Worm (Caenorhabditis elegans) whole organism, L3 larva: Measurements from ENCODE around the gene C01B9.4.

ENCODE experiments used
- R02D3.7 ChIP-seq: fragments of 150-350 bp; optimal IDR thresholded peaks from 2 replicates; lab custom pipeline; 2014; ENCODE audit warnings: missing biosample characterization, missing genetic modification characterization
- ZK546.5 ChIP-seq: sonication (generic microtip); optimal IDR thresholded peaks from 2 replicates; lab custom pipeline; 2017; ENCODE audit warnings: missing biosample characterization, missing genetic modification characterization
- aly-2 ChIP-seq: fragments of 150-350 bp; optimal IDR thresholded peaks from 2 replicates; lab custom pipeline; 2014; ENCODE audit warnings: missing biosample characterization, missing genetic modification characterization
- ama-1 ChIP-seq: fragments of 150-350 bp; optimal IDR thresholded peaks from 2 replicates; lab custom pipeline; 2018
- ceh-16 ChIP-seq: sonication (generic microtip); optimal IDR thresholded peaks from 2 replicates; lab custom pipeline; 2017; ENCODE audit warnings: missing biosample characterization, missing genetic modification characterization
- ceh-28 ChIP-seq: fragments of 150-350 bp; optimal IDR thresholded peaks from 2 replicates; lab custom pipeline; 2014; ENCODE audit warnings: missing biosample characterization, missing genetic modification reagents, missing genetic modification characterization
- ceh-82 ChIP-seq: fragments of 150-350 bp; optimal IDR thresholded peaks from 2 replicates; lab custom pipeline; 2014; ENCODE audit warnings: missing biosample characterization, missing genetic modification characterization
- ceh-9 ChIP-seq: sonication (generic microtip); optimal IDR thresholded peaks from 2 replicates; lab custom pipeline; 2018; ENCODE audit warnings: missing biosample characterization, missing genetic modification characterization
- daf-12 ChIP-seq: fragments of 150-350 bp; optimal IDR thresholded peaks from 2 replicates; lab custom pipeline; 2014; ENCODE audit warnings: missing biosample characterization, missing genetic modification reagents, missing genetic modification characterization
- egl-27 ChIP-seq: sonication (generic microtip); optimal IDR thresholded peaks from 4 replicates; lab custom pipeline; 2017; ENCODE audit warnings: missing biosample characterization, missing genetic modification reagents, missing genetic modification characterization
- elt-1 ChIP-seq: fragments of 150-350 bp; optimal IDR thresholded peaks from 2 replicates; lab custom pipeline; 2014; ENCODE audit warnings: missing biosample characterization, missing genetic modification characterization
- elt-2 ChIP-seq: sonication (generic microtip); optimal IDR thresholded peaks from 2 replicates; lab custom pipeline; 2016; ENCODE audit warnings: missing genetic modification reagents, mild to moderate bottlenecking, missing genetic modification characterization, missing compliant biosample characterization
- elt-3 ChIP-seq, 3 experiments: fragments of 150-350 bp in 1 of 3; sonication (generic microtip) in 2 of 3; optimal IDR thresholded peaks; 2 replicates in 2 of 3; 4 replicates in 1 of 3; lab custom pipeline; 2014 to 2017; ENCODE audit warnings: missing biosample characterization in 3 of 3, missing genetic modification characterization in 3 of 3
- eor-1 ChIP-seq, 2 experiments: fragments of 150-350 bp; optimal IDR thresholded peaks; 2 replicates each; lab custom pipeline; 2014 to 2018; ENCODE audit warnings: missing biosample characterization in 2 of 2, missing genetic modification characterization in 2 of 2
- fkh-2 ChIP-seq: fragments of 150-350 bp; optimal IDR thresholded peaks from 2 replicates; lab custom pipeline; 2014; ENCODE audit warnings: missing biosample characterization, missing genetic modification reagents, missing genetic modification characterization
- fos-1 ChIP-seq: fragments of 150-350 bp; optimal IDR thresholded peaks from 2 replicates; lab custom pipeline; 2014; ENCODE audit warnings: missing biosample characterization, missing genetic modification characterization
- hmg-11 ChIP-seq: sonication (generic microtip); optimal IDR thresholded peaks from 2 replicates; lab custom pipeline; 2016; ENCODE audit warnings: missing genetic modification characterization, missing compliant biosample characterization
- jun-1 ChIP-seq: fragments of 150-350 bp; optimal IDR thresholded peaks from 2 replicates; lab custom pipeline; 2014; ENCODE audit warnings: missing biosample characterization, missing genetic modification reagents, missing genetic modification characterization
- lin-15B ChIP-seq: fragments of 150-350 bp; optimal IDR thresholded peaks from 2 replicates; lab custom pipeline; 2014; ENCODE audit warnings: missing biosample characterization, missing genetic modification characterization
- mml-1 ChIP-seq: fragments of 150-350 bp; sonication (generic microtip); optimal IDR thresholded peaks from 3 replicates; lab custom pipeline; 2014; ENCODE audit warnings: missing biosample characterization, missing genetic modification characterization
- nfya-1 ChIP-seq: sonication (generic microtip); optimal IDR thresholded peaks from 2 replicates; lab custom pipeline; 2017; ENCODE audit warnings: missing genetic modification characterization, mild to moderate bottlenecking, missing compliant biosample characterization, antibody characterized with exemption, moderate library complexity; ENCODE audit not compliant: insufficient read depth
- nhr-11 ChIP-seq: fragments of 150-350 bp; optimal IDR thresholded peaks from 2 replicates; lab custom pipeline; 2014; ENCODE audit warnings: missing biosample characterization, missing genetic modification characterization
- nhr-12 ChIP-seq: fragments of 150-350 bp; optimal IDR thresholded peaks from 2 replicates; lab custom pipeline; 2014; ENCODE audit warnings: missing biosample characterization, missing genetic modification characterization
- nhr-23 ChIP-seq: fragments of 150-350 bp; optimal IDR thresholded peaks from 2 replicates; lab custom pipeline; 2014; ENCODE audit warnings: missing biosample characterization, missing genetic modification reagents, missing genetic modification characterization
- nhr-25 ChIP-seq: sonication (generic microtip); optimal IDR thresholded peaks from 2 replicates; lab custom pipeline; 2017; ENCODE audit warnings: missing biosample characterization, missing genetic modification characterization
- nhr-28 ChIP-seq: fragments of 150-350 bp; optimal IDR thresholded peaks from 2 replicates; lab custom pipeline; 2014; ENCODE audit warnings: missing biosample characterization, missing genetic modification characterization
- nhr-43 ChIP-seq: sonication (generic microtip); optimal IDR thresholded peaks from 2 replicates; lab custom pipeline; 2016; ENCODE audit warnings: mild to moderate bottlenecking, missing genetic modification characterization, missing compliant biosample characterization; ENCODE audit not compliant: poor library complexity, severe bottlenecking
- nhr-76 ChIP-seq: fragments of 150-350 bp; sonication (generic microtip); optimal IDR thresholded peaks from 5 replicates; lab custom pipeline; 2014; ENCODE audit warnings: missing biosample characterization, missing genetic modification characterization
- nhr-77 ChIP-seq: fragments of 150-350 bp; optimal IDR thresholded peaks from 2 replicates; lab custom pipeline; 2014; ENCODE audit warnings: missing biosample characterization, missing genetic modification characterization
- pha-4 ChIP-seq: fragments of 150-350 bp; optimal IDR thresholded peaks from 2 replicates; lab custom pipeline; 2014; ENCODE audit warnings: missing biosample characterization, missing genetic modification reagents, missing genetic modification characterization
- pqm-1 ChIP-seq: fragments of 150-350 bp; optimal IDR thresholded peaks from 2 replicates; lab custom pipeline; 2017; ENCODE audit warnings: missing biosample characterization, missing genetic modification characterization, inconsistent platforms
- snpc-4 ChIP-seq: fragments of 150-350 bp; optimal IDR thresholded peaks from 2 replicates; lab custom pipeline; 2014; ENCODE audit warnings: missing biosample characterization, missing genetic modification characterization
- tbx-2 ChIP-seq: sonication (generic microtip); optimal IDR thresholded peaks from 2 replicates; lab custom pipeline; 2016; ENCODE audit warnings: mild to moderate bottlenecking, missing genetic modification characterization, missing compliant biosample characterization
- unc-39 ChIP-seq: sonication (generic microtip); optimal IDR thresholded peaks from 4 replicates; lab custom pipeline; 2017; ENCODE audit warnings: missing biosample characterization, missing genetic modification characterization
- unc-62 ChIP-seq: fragments of 150-350 bp; sonication (generic microtip); optimal IDR thresholded peaks from 4 replicates; lab custom pipeline; 2014; ENCODE audit warnings: missing biosample characterization, missing genetic modification reagents, missing genetic modification characterization
- zag-1 ChIP-seq: fragments of 150-350 bp; optimal IDR thresholded peaks from 2 replicates; lab custom pipeline; 2014; ENCODE audit warnings: missing biosample characterization, missing genetic modification characterization

The C01B9.4 gene

DNA sequence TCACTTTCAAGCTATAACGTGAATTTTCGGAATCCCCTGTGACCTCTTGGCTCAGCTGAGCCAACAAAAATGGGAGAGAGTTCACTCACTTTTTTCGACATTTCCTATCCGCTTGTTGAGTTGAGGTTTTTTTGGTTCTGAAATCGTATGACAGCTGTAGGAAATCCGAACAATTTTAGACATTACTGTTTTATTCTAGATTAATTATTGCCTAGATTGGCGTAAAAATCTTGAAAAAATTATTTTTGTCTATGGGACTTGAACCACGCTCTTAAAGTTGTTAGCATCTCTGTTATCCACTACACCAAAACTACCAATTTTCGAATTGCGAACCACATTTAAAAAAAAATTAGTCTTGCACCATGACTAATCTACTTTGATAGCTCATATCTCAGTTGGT lies at the start of gene C01B9.4:
C01B9.4 (minus strand) TSS at position 101 of the 400 bp plus-strand sequence.
- TF ChIP-seq unc-62: no peak
- no peak for TF ChIP-seq nhr-77
- no peak for TF ChIP-seq egl-27
- TF ChIP-seq lin-15B (tag; lab: Kevin White, UChicago): no peak
- TF ChIP-seq, all 47 proteins: peak for 0

DNA sequence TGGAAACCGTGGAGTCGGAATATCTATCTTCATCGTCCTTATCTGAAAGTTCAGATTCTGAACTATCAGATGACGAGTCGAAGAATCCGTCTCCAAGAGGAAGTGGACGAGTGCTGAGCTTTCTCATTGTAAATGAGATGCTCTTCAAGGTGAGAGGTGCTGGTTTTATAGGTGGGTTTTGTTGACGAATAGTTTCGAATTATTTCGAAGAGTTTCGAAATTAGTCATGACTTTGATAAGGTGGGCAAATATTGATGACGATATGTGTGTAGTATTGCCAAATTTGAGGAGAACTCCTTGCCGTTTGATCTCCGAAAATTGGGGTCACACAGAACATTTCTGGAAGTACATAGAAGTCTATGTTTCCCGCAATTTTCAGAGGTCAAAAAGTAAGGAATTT lies 49.7 kb upstream of the C01B9.4 start, which contains the start of gene F08G2.5:
F08G2.5 (minus strand) TSS at position 127 of the 400 bp plus-strand sequence.
- TF ChIP-seq pha-4 (tag; lab: Kevin White, UChicago): peak; percentile 2
- TF ChIP-seq pqm-1 (tag; lab: Kevin White, UChicago): peak; percentile 42
- TF ChIP-seq nhr-28: no peak
- TF ChIP-seq, all 47 proteins: peak for 2

DNA sequence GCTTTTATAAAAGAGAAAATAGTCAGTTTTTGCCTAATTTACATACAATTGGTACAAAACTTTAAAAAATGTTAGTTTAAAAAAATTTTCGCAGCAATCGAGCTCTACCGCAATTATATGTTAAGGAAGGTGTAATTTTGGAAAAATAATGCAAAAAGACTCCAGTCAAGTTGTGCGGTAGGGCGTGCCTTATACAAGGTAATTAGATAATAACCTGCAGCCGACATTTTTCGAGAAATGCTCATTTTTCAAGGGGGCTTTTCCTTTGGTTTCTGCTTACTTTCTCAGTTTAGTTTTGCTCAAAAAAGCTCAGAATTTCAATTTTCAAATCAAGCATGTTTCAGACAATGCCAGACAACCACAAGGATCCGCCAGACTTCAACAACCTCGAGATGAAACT lies 46.5 kb upstream of the C01B9.4 start, which contains the start of gene F08G2.4:
F08G2.4 (plus strand) TSS at position 348 of the 400 bp plus-strand sequence.
- TF ChIP-seq nhr-28 (no peak), pha-4 (tag; lab: Kevin White, UChicago) (no peak), unc-62 (no peak), nhr-76 (tag; lab: Kevin White, UChicago) (no peak), ceh-82 (tag; lab: Kevin White, UChicago) (no peak), nhr-77 (no peak), ceh-16 (no peak), nhr-12 (tag; lab: Kevin White, UChicago) (no peak), lin-15B (tag; lab: Kevin White, UChicago) (no peak), nhr-11 (tag; lab: Kevin White, UChicago) (no peak), zag-1 (tag; lab: Kevin White, UChicago) (no peak), unc-39 (tag; lab: Kevin White, UChicago) (no peak)

DNA sequence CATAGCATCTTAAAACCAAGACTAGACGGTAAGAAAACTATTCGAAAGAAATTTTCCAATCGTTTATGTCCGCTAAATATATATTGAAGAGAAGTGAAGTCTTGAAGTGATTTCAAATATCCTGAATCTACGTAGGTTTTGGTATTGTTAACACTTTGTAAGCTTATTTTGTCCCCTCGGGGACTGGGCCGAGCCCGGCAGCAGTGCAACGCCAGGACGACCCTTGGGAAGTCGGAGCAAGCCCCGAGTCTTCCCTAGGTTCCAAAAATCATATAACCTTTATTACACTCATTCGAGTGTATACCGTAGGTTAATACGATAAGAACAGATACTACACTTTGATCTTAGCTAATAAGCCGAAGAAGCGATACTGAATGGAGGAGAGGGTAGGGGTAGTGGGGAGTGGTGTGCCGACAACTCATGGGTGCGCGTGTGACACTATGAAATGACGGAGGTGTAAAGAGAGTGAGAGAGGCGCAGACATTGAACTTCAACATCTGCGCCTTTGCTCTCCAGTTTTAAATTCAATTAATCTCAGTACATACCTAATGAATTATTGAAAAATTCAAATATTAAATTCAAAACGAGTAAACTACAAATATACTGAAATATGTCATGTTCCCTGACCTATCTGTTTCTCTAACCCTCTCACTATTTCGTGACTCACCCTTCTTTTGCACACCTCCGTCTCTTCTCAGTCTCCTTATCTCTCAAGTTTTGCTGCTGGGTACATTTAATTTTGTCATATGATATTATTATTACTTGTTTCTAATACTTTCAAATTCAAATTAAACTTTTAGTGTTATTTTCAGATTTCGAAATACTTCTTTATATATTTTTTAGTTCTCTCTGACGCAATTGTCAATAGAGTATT lies 45.6 kb upstream of the C01B9.4 start:
- TF ChIP-seq nfya-1 (tag; lab: Kevin White, UChicago) (peak; percentile 30), hmg-11 (tag; lab: Kevin White, UChicago) (peak; percentile 50), ceh-28 (tag; lab: Kevin White, UChicago) (peak; percentile 26), pqm-1 (tag; lab: Kevin White, UChicago) (peak; percentile 30), fos-1 (tag; lab: Kevin White, UChicago) (peak; percentile 35), pha-4 (tag; lab: Kevin White, UChicago) (peak; percentile 89), nhr-25 (tag; lab: Kevin White, UChicago) (peak; percentile 66), nhr-23 (tag; lab: Kevin White, UChicago) (peak; percentile 20), nhr-43 (tag; lab: Kevin White, UChicago) (peak; percentile 54), elt-3 (tag; optimal IDR thresholded peaks at IDR 0.05; lab: Kevin White, UChicago) (peak in 1 of 3 experiments; percentile 36), snpc-4 (tag; lab: Kevin White, UChicago) (peak; percentile 91), nhr-77 (peak; percentile 90), R02D3.7 (peak; percentile 45), elt-2 (tag; lab: Kevin White, UChicago) (peak; percentile 54), ama-1 (lab: Kevin White, UChicago) (peak; percentile 79), tbx-2 (peak; percentile 5), jun-1 (peak; percentile 43), aly-2 (tag; lab: Kevin White, UChicago) (peak; percentile 33)

- TF ChIP-seq elt-3 (tag; optimal IDR thresholded peaks at IDR 0.05; lab: Kevin White, UChicago) (no peak), mml-1 (tag; lab: Kevin White, UChicago) (no peak), nhr-25 (tag; lab: Kevin White, UChicago) (no peak), nhr-11 (tag; lab: Kevin White, UChicago) (no peak), fkh-2 (tag; lab: Kevin White, UChicago) (no peak), ceh-16 (no peak), elt-1 (tag; lab: Kevin White, UChicago) (no peak), nfya-1 (tag; lab: Kevin White, UChicago) (no peak), daf-12 (tag; lab: Kevin White, UChicago) (no peak), ceh-9 (tag; lab: Kevin White, UChicago) (no peak), ZK546.5 (tag; lab: Kevin White, UChicago) (no peak), nhr-28 (no peak), egl-27 (no peak), nhr-23 (tag; lab: Kevin White, UChicago) (no peak), eor-1 (tag; optimal IDR thresholded peaks at IDR 0.05; lab: Kevin White, UChicago) (no peak)
Observed at ce11 chrII:13828597-13828996, 44.8 kb upstream of the C01B9.4 start, which contains the start of gene his-42. Gene his-42 (minus strand): TSS chrII:13828697.
